Worm (Caenorhabditis elegans): Measurements from ENCODE around the gene ugt-43.

The ugt-43 gene

DNA sequence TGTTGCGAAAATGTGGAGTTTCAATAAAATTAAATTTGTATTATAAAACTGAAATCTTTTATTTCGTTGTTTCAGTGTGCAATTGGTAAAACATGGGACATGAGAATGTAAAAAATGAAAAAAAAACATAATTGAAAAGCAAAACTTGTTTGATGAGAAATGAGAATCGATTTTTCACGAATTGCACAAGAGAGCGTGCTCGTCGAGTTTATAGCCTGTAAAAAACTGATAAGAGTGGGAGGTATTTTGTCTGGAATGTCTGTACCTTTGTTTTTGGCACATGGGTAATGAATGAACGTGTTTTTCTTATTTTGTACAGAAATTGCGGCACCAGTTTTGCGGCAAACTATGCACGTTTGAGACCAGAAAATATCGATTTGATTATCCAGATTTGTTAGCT, 18.2 kb downstream of the ugt-43 start:
- TF ChIP-seq nhr-80 (tag; optimal IDR thresholded peaks at IDR 0.05) (peak; percentile 40), unc-130 (GFP tag; optimal IDR thresholded peaks at IDR 0.05) (no peak), F57C9.4 (tag; optimal IDR thresholded peaks at IDR 0.05) (no peak)

DNA sequence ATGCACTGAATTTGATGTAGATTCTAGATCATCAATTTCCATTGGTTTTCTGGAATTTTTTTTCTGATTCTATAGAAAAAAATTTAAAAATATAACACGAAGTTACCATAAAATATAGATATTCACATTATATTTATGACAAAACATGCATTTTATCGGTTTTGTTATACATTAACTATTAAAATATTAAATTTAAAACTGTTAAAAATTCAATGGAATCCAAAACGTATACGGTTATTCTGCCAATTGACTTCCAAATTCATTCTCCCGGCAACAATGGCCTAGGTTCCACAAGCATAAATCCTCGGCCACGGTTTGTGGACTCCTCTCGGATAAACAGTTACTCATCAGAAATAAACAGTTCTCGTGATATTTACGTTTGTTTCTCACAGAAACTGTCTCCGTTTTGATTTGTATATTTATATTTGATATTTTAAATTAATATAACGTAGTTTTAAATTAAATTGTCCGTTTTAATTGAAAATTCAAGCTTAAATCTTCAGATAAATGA, 19.3 kb downstream of the ugt-43 start, which contains the start of the genes F01D4.5 and ced-5:
TSS of gene F01D4.5 (minus strand) at position 51 of the 511 bp plus-strand sequence.
TSS of gene ced-5 (plus strand) at position 504 of the 511 bp plus-strand sequence.
- TF ChIP-seq ccch-3 (GFP tag; optimal IDR thresholded peaks at IDR 0.05) (peak; percentile 93), lin-40 (tag; optimal IDR thresholded peaks at IDR 0.05) (peak; percentile 72), D2030.7 (GFP tag; IDR thresholded peaks at IDR 0.05) (peak; percentile 43; the same call in 1 of the 2 replicates), zim-3 (tag; optimal IDR thresholded peaks at IDR 0.05) (no peak), ZK185.1 (tag; optimal IDR thresholded peaks at IDR 0.05; ENCODE audit: poor library complexity, severe bottlenecking) (peak; percentile 96), sea-2 (GFP tag; IDR thresholded peaks at IDR 0.05) (no peak), dox-1 (GFP tag; IDR thresholded peaks at IDR 0.05) (peak; percentile 85), madf-3 (GFP tag; IDR thresholded peaks at IDR 0.05) (no peak), madf-6 (GFP tag; IDR thresholded peaks at IDR 0.05) (peak; percentile 81), mel-28 (tag; optimal IDR thresholded peaks at IDR 0.05; ENCODE audit: borderline replicate concordance) (no peak), ztf-25 (GFP tag; IDR thresholded peaks at IDR 0.05) (no peak), lag-1 (GFP tag; IDR thresholded peaks at IDR 0.05) (0 out of 2 replicates have a peak, but pooled peaks have one; percentile 74), ztf-6 (GFP tag; IDR thresholded peaks at IDR 0.05) (no peak), ztf-22 (GFP tag; optimal IDR thresholded peaks at IDR 0.05) (peak; percentile 1), F22D6.2 (tag; optimal IDR thresholded peaks at IDR 0.05) (peak; percentile 80), ekl-4 (GFP tag; IDR thresholded peaks at IDR 0.05) (peak; percentile 57; the same call in 1 of the 2 replicates), efl-1 (GFP tag; optimal IDR thresholded peaks at IDR 0.05) (no peak), madf-10 (tag; optimal IDR thresholded peaks at IDR 0.05) (peak; percentile 62), hsf-1 (GFP tag; IDR thresholded peaks at IDR 0.05) (no peak), T07F8.4 (tag; optimal IDR thresholded peaks at IDR 0.05) (no peak), ztf-18 (tag; optimal IDR thresholded peaks at IDR 0.05) (peak; percentile 27), ceh-100 (GFP tag; IDR thresholded peaks at IDR 0.05) (peak; percentile 41; the same call in 1 of the 2 replicates), pha-4 (tag; optimal IDR thresholded peaks at IDR 0.05) (no peak), ztf-26 (tag; optimal IDR thresholded peaks at IDR 0.05) (peak; percentile 6), egl-18 (GFP tag; IDR thresholded peaks at IDR 0.05) (no peak), rcor-1 (GFP tag; IDR thresholded peaks at IDR 0.05) (peak; percentile 84), snpc-3.4 (tag; optimal IDR thresholded peaks at IDR 0.05) (no peak), ceh-79 (tag; optimal IDR thresholded peaks at IDR 0.05) (no peak), mcd-1 (GFP tag; IDR thresholded peaks at IDR 0.05) (peak; percentile 68), snpc-4 (GFP tag; optimal IDR thresholded peaks at IDR 0.05) (no peak), snpc-4 (tag; optimal IDR thresholded peaks at IDR 0.05) (peak in 3 of 4 experiments; percentile 46 to 70 (median 64)), repo-1 (tag; optimal IDR thresholded peaks at IDR 0.05) (no peak), rpc-1 (optimal IDR thresholded peaks at IDR 0.05) (no peak), rpc-1 (tag; optimal IDR thresholded peaks at IDR 0.05) (no peak), unc-62 (GFP tag; optimal IDR thresholded peaks at IDR 0.05) (no peak), him-1 (tag; optimal IDR thresholded peaks at IDR 0.05) (peak; percentile 55), ceh-91 (GFP tag; IDR thresholded peaks at IDR 0.05) (0 out of 2 replicates have a peak, but pooled peaks have one; percentile 22), lin-35 (GFP tag; optimal IDR thresholded peaks at IDR 0.05) (peak in 1 of 3 experiments; percentile 54), attf-3 (GFP tag; conservative IDR thresholded peaks at IDR 0.05) (no peak), aptf-3 (GFP tag; IDR thresholded peaks at IDR 0.05) (no peak), F37B4.10 (GFP tag; IDR thresholded peaks at IDR 0.05) (no peak), snpc-1.3 (tag; optimal IDR thresholded peaks at IDR 0.05; ENCODE audit: insufficient read depth) (no peak), snpc-1.1 (tag; optimal IDR thresholded peaks at IDR 0.05; ENCODE audit: insufficient read depth) (no peak), aptf-2 (GFP tag; conservative IDR thresholded peaks at IDR 0.05) (peak; percentile 83)

All from whole organism, young adult.